Fruit fly (Drosophila melanogaster): ENCODE data around the gene CG15022.

dm6 chr3L:4472768-4473167 lies 12.7 kb upstream of the CG15022 start, which contains the start of gene CG11349:
- TF ChIP-seq pad (GFP tag; optimal IDR thresholded peaks at IDR 0.05) (no peak), cnc (optimal IDR thresholded peaks at IDR 0.05) (no peak), CG12768 (GFP tag; optimal IDR thresholded peaks at IDR 0.05) (no peak), bab1 (GFP tag; optimal IDR thresholded peaks at IDR 0.05) (no peak), Clk (GFP tag; optimal IDR thresholded peaks at IDR 0.05) (no peak), CG7101 (tag; optimal IDR thresholded peaks at IDR 0.05) (no peak), CG33017 (tag; optimal IDR thresholded peaks at IDR 0.05) (no peak), CG14711 (tag; optimal IDR thresholded peaks at IDR 0.05) (no peak), kay (GFP tag; ENCODE audit: borderline replicate concordance) (no peak), CG1620 (GFP tag; optimal IDR thresholded peaks at IDR 0.05) (no peak)

Measured in whole organism, adult.